Fruit fly (Drosophila melanogaster) whole organism, prepupa: ENCODE results near the gene Sgf11.

Experiments used
- CG10631 ChIP-seq: fragments of 200-800 bp; sonication (Bioruptor generic); optimal IDR thresholded peaks from 2 replicates; lab custom pipeline; 2016; ENCODE audit warnings: missing biosample characterization, missing genetic modification characterization
- CG10669 ChIP-seq: fragments of 200-800 bp; sonication (Bioruptor generic); optimal IDR thresholded peaks from 3 replicates; lab custom pipeline; 2018; ENCODE audit warnings: missing biosample characterization, mild to moderate bottlenecking, missing genetic modification characterization, moderate library complexity
- CG11902 ChIP-seq: fragments of 200-800 bp; sonication (Bioruptor generic); optimal IDR thresholded peaks from 3 replicates; lab custom pipeline; 2016; ENCODE audit warnings: missing biosample characterization, missing genetic modification characterization
- CG15336 ChIP-seq: fragments of 200-800 bp; sonication (Bioruptor generic); IDR thresholded peaks from 2 replicates; pipeline ENCODE4 v1.3.6; 2022; ENCODE audit warnings: missing biosample characterization, missing genetic modification characterization
- CG16779 ChIP-seq: fragments of 200-800 bp; sonication (Bioruptor generic); optimal IDR thresholded peaks from 3 replicates; lab custom pipeline; 2017; ENCODE audit warnings: missing biosample characterization, mild to moderate bottlenecking, missing genetic modification characterization
- CG3032 ChIP-seq: fragments of 200-800 bp; optimal IDR thresholded peaks from 2 replicates; lab custom pipeline; 2019; ENCODE audit warnings: missing biosample characterization, mild to moderate bottlenecking, missing genetic modification characterization, moderate library complexity
- CG31627 ChIP-seq: fragments of 200-800 bp; sonication (Bioruptor generic); optimal IDR thresholded peaks from 3 replicates; lab custom pipeline; 2016; ENCODE audit warnings: missing biosample characterization, missing genetic modification characterization
- CG32006 ChIP-seq: fragments of 200-800 bp; sonication (Bioruptor generic); optimal IDR thresholded peaks from 3 replicates; lab custom pipeline; 2017; ENCODE audit warnings: missing biosample characterization, mild to moderate bottlenecking, missing genetic modification characterization
- CG34406 ChIP-seq: fragments of 200-800 bp; sonication (Bioruptor generic); optimal IDR thresholded peaks from 3 replicates; lab custom pipeline; 2016; ENCODE audit warnings: missing biosample characterization, missing genetic modification characterization
- CG4318 ChIP-seq: fragments of 200-800 bp; sonication (Bioruptor generic); optimal IDR thresholded peaks from 3 replicates; lab custom pipeline; 2017; ENCODE audit warnings: missing biosample characterization, mild to moderate bottlenecking, missing genetic modification characterization
- CG6276 ChIP-seq: fragments of 200-800 bp; sonication (Bioruptor generic); optimal IDR thresholded peaks from 2 replicates; lab custom pipeline; 2017; ENCODE audit warnings: missing biosample characterization, mild to moderate bottlenecking, missing genetic modification characterization
- CG6808 ChIP-seq: fragments of 200-800 bp; sonication (Bioruptor generic); optimal IDR thresholded peaks from 3 replicates; lab custom pipeline; 2017; ENCODE audit warnings: missing biosample characterization, missing genetic modification characterization, mild to moderate bottlenecking, moderate library complexity, missing genetic modification reagents
- CG6854 ChIP-seq: fragments of 200-800 bp; sonication (Bioruptor generic); optimal IDR thresholded peaks from 2 replicates; lab custom pipeline; 2017; ENCODE audit warnings: missing biosample characterization, mild to moderate bottlenecking, missing genetic modification characterization
- CG7368 ChIP-seq: fragments of 200-800 bp; sonication (Bioruptor generic); optimal IDR thresholded peaks from 3 replicates; lab custom pipeline; 2016; ENCODE audit warnings: missing biosample characterization, missing genetic modification characterization
- CG8119 ChIP-seq: fragments of 200-800 bp; sonication (Bioruptor generic); IDR thresholded peaks from 3 replicates; pipeline ENCODE4 v1.3.6; 2022; ENCODE audit warnings: missing biosample characterization, missing genetic modification characterization
- CG8632 ChIP-seq: fragments of 200-800 bp; sonication (Bioruptor generic); optimal IDR thresholded peaks from 3 replicates; lab custom pipeline; 2016; ENCODE audit warnings: missing biosample characterization, missing genetic modification characterization
- CG9139 ChIP-seq: fragments of 200-800 bp; sonication (Bioruptor generic); optimal IDR thresholded peaks from 3 replicates; lab custom pipeline; 2017; ENCODE audit warnings: missing biosample characterization, mild to moderate bottlenecking, missing genetic modification characterization
- Eip75B ChIP-seq: fragments of 200-800 bp; sonication (Bioruptor generic); optimal IDR thresholded peaks from 3 replicates; lab custom pipeline; 2016; ENCODE audit warnings: missing biosample characterization, missing genetic modification characterization
- Eip78C ChIP-seq: fragments of 200-800 bp; sonication (Bioruptor generic); peaks from one replicate; lab custom pipeline; 2016; ENCODE audit warnings: missing biosample characterization, missing genetic modification characterization
- Ets21C ChIP-seq: fragments of 200-800 bp; sonication (Bioruptor generic); optimal IDR thresholded peaks from 3 replicates; lab custom pipeline; 2016; ENCODE audit warnings: missing biosample characterization, missing genetic modification characterization
- Ets96B ChIP-seq: fragments of 200-800 bp; optimal IDR thresholded peaks from 2 replicates; lab custom pipeline; 2019; ENCODE audit warnings: missing biosample characterization, mild to moderate bottlenecking, missing genetic modification characterization, moderate library complexity
- Hr38 ChIP-seq: sonication (Bioruptor generic); optimal IDR thresholded peaks from 2 replicates; lab custom pipeline; 2016; ENCODE audit warnings: missing biosample characterization, missing genetic modification characterization
- Hr39 ChIP-seq: fragments of 200-800 bp; sonication (Bioruptor generic); optimal IDR thresholded peaks from 2 replicates; lab custom pipeline; 2016; ENCODE audit warnings: missing biosample characterization, missing genetic modification characterization
- Met ChIP-seq: fragments of 200-800 bp; sonication (Bioruptor generic); optimal IDR thresholded peaks from 3 replicates; lab custom pipeline; 2016; ENCODE audit warnings: missing biosample characterization, missing genetic modification characterization
- OdsH ChIP-seq: fragments of 200-800 bp; sonication (Bioruptor generic); optimal IDR thresholded peaks from 3 replicates; lab custom pipeline; 2016; ENCODE audit warnings: missing biosample characterization, missing genetic modification characterization
- Smox ChIP-seq: fragments of 200-800 bp; sonication (Bioruptor generic); optimal IDR thresholded peaks from 3 replicates; lab custom pipeline; 2016; ENCODE audit warnings: missing biosample characterization, missing genetic modification characterization
- acj6 ChIP-seq: fragments of 200-800 bp; sonication (Bioruptor generic); optimal IDR thresholded peaks from 3 replicates; lab custom pipeline; 2016; ENCODE audit warnings: missing biosample characterization, missing genetic modification characterization
- dac ChIP-seq: fragments of 200-800 bp; sonication (Bioruptor generic); optimal IDR thresholded peaks from 2 replicates; lab custom pipeline; 2017; ENCODE audit warnings: missing biosample characterization, mild to moderate bottlenecking, missing genetic modification characterization
- dsx ChIP-seq: fragments of 200-800 bp; optimal IDR thresholded peaks from 3 replicates; lab custom pipeline; 2019; ENCODE audit warnings: missing biosample characterization, mild to moderate bottlenecking, missing genetic modification characterization, moderate library complexity; ENCODE audit not compliant: poor library complexity, severe bottlenecking
- esn ChIP-seq: fragments of 200-800 bp; sonication (Bioruptor generic); optimal IDR thresholded peaks from 2 replicates; lab custom pipeline; 2016; ENCODE audit warnings: missing biosample characterization, mild to moderate bottlenecking, missing genetic modification characterization, moderate library complexity
- fd59A ChIP-seq: fragments of 200-800 bp; sonication (Bioruptor generic); optimal IDR thresholded peaks from 2 replicates; lab custom pipeline; 2017; ENCODE audit warnings: missing biosample characterization, mild to moderate bottlenecking, missing genetic modification characterization, missing genetic modification reagents
- fkh ChIP-seq: fragments of 200-800 bp; sonication (Bioruptor generic); optimal IDR thresholded peaks from 3 replicates; lab custom pipeline; 2017; ENCODE audit warnings: missing biosample characterization, mild to moderate bottlenecking, missing genetic modification characterization, moderate library complexity
- net ChIP-seq: fragments of 200-800 bp; sonication (Bioruptor generic); optimal IDR thresholded peaks from 3 replicates; lab custom pipeline; 2016; ENCODE audit warnings: missing biosample characterization, missing genetic modification characterization
- pdm3 ChIP-seq: fragments of 200-800 bp; sonication (Bioruptor generic); optimal IDR thresholded peaks from 3 replicates; lab custom pipeline; 2016; ENCODE audit warnings: missing biosample characterization, missing genetic modification characterization
- salr ChIP-seq, 2 experiments: fragments of 200-800 bp; sonication (Bioruptor generic); optimal IDR thresholded peaks; 3 replicates each; lab custom pipeline; 2016 to 2018; ENCODE audit warnings: missing biosample characterization in 2 of 2, missing genetic modification characterization in 2 of 2, mild to moderate bottlenecking in 1 of 2
- svp ChIP-seq: fragments of 200-800 bp; sonication (Bioruptor generic); peaks from one replicate; lab custom pipeline; 2016; ENCODE audit warnings: missing biosample characterization, missing genetic modification characterization

The Sgf11 gene

DNA sequence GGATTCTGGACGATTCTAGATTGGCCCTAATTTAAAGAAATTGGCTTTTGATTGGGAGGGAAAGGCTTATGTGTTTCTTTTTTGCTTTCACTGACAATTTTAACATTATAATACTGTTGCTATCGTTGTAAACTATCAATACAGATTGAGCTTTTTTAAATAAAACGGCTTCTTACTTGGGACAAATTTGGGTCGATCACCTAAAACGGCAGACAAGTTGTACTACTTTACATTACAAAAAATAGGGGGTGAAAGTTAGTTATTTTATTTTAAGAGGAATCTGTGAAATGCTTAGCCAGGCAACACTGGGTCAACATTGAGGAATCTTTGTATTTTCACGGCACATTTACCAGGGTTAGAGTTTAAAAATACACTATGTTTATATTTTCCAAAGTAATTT lies 16.7 kb upstream of the Sgf11 start, which contains the start of gene Dic4:
Dic4 (minus strand) TSS at position 101 of the 400 bp plus-strand sequence.
- TF ChIP-seq Hr39 (GFP tag; lab: Kevin White, UChicago) = no peak
- no peak for TF ChIP-seq svp

DNA sequence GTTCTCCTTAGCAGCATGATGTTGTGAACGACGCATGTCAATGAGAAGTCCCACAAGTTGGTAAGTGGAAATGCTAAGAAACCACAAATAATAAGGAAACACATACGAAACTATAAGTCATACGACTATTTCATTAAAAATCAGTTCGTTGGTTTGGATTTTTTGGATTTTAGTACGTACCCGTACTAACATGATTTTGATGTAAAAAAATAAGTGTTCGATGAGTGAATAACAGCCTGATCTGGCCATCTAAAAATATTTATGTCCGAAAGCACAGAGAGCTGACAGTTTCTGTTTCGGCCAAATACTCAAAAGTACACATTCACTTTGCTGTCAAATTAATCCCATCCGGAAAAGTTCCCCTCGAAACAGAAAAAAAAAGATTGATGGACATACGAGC lies 12.3 kb upstream of the Sgf11 start, which contains the start of gene CG6893:
CG6893 (plus strand) TSS at position 301 of the 400 bp plus-strand sequence.
- TF ChIP-seq net (GFP tag; lab: Kevin White, UChicago) (no peak), acj6 (GFP tag; lab: Kevin White, UChicago) (no peak), CG4318 (GFP tag; lab: Kevin White, UChicago) (no peak), pdm3 (GFP tag; lab: Kevin White, UChicago) (no peak), CG8119 (GFP tag; lab: Robert Waterston, UW) (no peak), fkh (GFP tag; lab: Kevin White, UChicago) (no peak), CG6808 (GFP tag; lab: Kevin White, UChicago) (no peak), CG34406 (GFP tag; lab: Kevin White, UChicago) (no peak), Ets96B (tag; lab: Kevin White, UChicago) (no peak), CG15336 (no peak), CG10669 (GFP tag; lab: Kevin White, UChicago) (no peak), dsx (GFP tag; lab: Kevin White, UChicago) (no peak), esn (GFP tag; lab: Kevin White, UChicago) (no peak), salr (GFP tag; optimal IDR thresholded peaks at IDR 0.05; lab: Kevin White, UChicago) (no peak), Smox (GFP tag; lab: Kevin White, UChicago) (no peak), Hr38 (GFP tag; lab: Kevin White, UChicago) (no peak)
- TF ChIP-seq, all 60 proteins: peak for 0

DNA sequence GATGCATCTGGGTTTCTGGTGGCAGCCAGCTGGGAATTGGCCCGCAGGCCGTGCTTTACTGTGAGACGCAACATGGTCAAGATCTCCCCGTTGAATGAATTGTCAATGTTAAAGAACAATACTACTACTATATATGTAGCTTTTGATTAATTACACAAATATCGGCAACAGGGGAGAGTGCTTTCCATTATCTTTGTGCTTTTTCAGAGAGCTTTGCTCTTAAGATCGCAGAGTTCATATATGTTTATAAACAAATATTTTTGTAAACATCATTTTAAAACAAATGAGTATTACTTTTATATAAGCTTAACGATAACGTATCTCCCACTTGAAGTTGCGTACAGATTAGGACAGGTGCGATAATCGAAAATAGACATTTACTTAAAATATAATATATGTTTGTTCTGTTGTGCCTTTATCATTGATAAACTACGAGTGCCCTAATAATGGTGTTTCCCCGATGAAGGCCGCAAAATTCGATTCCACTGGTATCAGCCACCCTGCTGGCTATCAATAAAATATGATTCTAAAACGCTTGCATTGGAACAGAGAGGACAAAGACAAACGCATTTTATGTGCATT lies 4.7 kb upstream of the Sgf11 start, which contains the start of gene Cyp12c1:
Cyp12c1 (minus strand) TSS at position 100 of the 582 bp plus-strand sequence.
- TF ChIP-seq CG8632 (no peak), Eip75B (no peak), CG6276 (no peak), CG10669 (GFP tag; lab: Kevin White, UChicago) (no peak), esn (GFP tag; lab: Kevin White, UChicago) (no peak), CG10631 (GFP tag; lab: Kevin White, UChicago) (no peak), svp (peak; percentile 87), pdm3 (GFP tag; lab: Kevin White, UChicago) (no peak), acj6 (GFP tag; lab: Kevin White, UChicago) (no peak), Ets21C (GFP tag; lab: Kevin White, UChicago) (no peak), CG4318 (GFP tag; lab: Kevin White, UChicago) (no peak), CG32006 (GFP tag; lab: Kevin White, UChicago) (no peak), CG15336 (no peak), CG9139 (GFP tag; lab: Kevin White, UChicago) (no peak), net (GFP tag; lab: Kevin White, UChicago) (no peak), Ets96B (tag; lab: Kevin White, UChicago) (no peak), Eip78C (GFP tag; lab: Kevin White, UChicago) (peak; percentile 22), Met (GFP tag; lab: Kevin White, UChicago) (no peak)

DNA sequence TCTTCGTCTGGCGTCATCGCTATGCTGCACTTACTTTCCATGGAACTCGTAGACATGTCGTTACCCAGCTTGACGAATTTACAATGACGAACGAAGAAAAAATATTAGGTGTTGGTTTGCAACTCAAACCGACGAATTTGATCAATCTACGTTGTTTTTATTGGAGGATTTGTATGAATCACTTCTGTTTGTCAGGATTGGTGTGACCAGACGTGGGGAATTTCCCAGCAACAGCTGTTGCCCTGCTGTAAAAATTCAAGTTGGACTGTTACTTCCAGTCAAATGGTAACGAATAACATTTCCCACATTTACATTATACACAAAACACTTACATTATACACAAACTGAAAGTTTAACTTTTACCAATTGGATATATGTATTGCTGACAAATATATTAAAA lies 2.2 kb upstream of the Sgf11 start, which contains the start of gene Chmp1:
Chmp1 (minus strand) TSS at position 216 of the 400 bp plus-strand sequence.
- no peak for TF ChIP-seq Hr38 (GFP tag; lab: Kevin White, UChicago)
- no peak for TF ChIP-seq esn (GFP tag; lab: Kevin White, UChicago)
- no peak for TF ChIP-seq CG7368 (GFP tag; lab: Kevin White, UChicago)
- TF ChIP-seq net (GFP tag; lab: Kevin White, UChicago) = no peak
- TF ChIP-seq CG6854 (GFP tag; lab: Kevin White, UChicago) = no peak
- TF ChIP-seq CG8632 = no peak
- TF ChIP-seq CG11902 (GFP tag; lab: Kevin White, UChicago) = no peak
- TF ChIP-seq fd59A (GFP tag; lab: Kevin White, UChicago) = no peak
- no peak for TF ChIP-seq dac (GFP tag; lab: Kevin White, UChicago)
- no peak for TF ChIP-seq OdsH (GFP tag; lab: Kevin White, UChicago)
- TF ChIP-seq CG16779 = no peak
- no peak for TF ChIP-seq CG3032 (tag; lab: Kevin White, UChicago)
- no peak for TF ChIP-seq CG31627
- TF ChIP-seq, all 60 proteins: peak for 0
